Fruit fly (Drosophila melanogaster): ENCODE data around the gene CG10748.
A peak's percentile ranks its signal among the peaks of the same experiment; 100 is the strongest.

CG10748 gene

dm6 chr3L:12972259-12972658 lies at the start of gene CG10748, which contains the start of gene CG10749:
TSS of gene CG10748 (minus strand) at chr3L:12972359.
TSS of gene CG10749 (plus strand) at chr3L:12972474.
- TF ChIP-seq dpn (GFP tag; optimal IDR thresholded peaks at IDR 0.05), result no peak
- TF ChIP-seq HLH54F (GFP tag; optimal IDR thresholded peaks at IDR 0.05), result no peak
- TF ChIP-seq CG10209 (GFP tag; optimal IDR thresholded peaks at IDR 0.05), result no peak
- no peak for TF ChIP-seq Gug (GFP tag; IDR thresholded peaks at IDR 0.05)
- TF ChIP-seq CG4282 (GFP tag; optimal IDR thresholded peaks at IDR 0.05), result no peak
- no peak for TF ChIP-seq Hey (tag; optimal IDR thresholded peaks at IDR 0.05)
- TF ChIP-seq ash1 (GFP tag; optimal IDR thresholded peaks at IDR 0.05), result no peak
- TF ChIP-seq Meics (GFP tag; optimal IDR thresholded peaks at IDR 0.05), result no peak
- no peak for TF ChIP-seq pzg (GFP tag; optimal IDR thresholded peaks at IDR 0.05)
- no peak for TF ChIP-seq CG32772 (GFP tag; IDR thresholded peaks at IDR 0.05)
- no peak for TF ChIP-seq CG17829 (tag; optimal IDR thresholded peaks at IDR 0.05)
- TF ChIP-seq CG2889 (GFP tag; IDR thresholded peaks at IDR 0.05), result no peak
- TF ChIP-seq unc-4 (GFP tag; IDR thresholded peaks at IDR 0.05; ENCODE audit: partially characterized antibody), result no peak
- TF ChIP-seq usp (GFP tag; optimal IDR thresholded peaks at IDR 0.05), result no peak
- no peak for TF ChIP-seq pita (GFP tag; optimal IDR thresholded peaks at IDR 0.05)
- no peak for TF ChIP-seq CG3407 (GFP tag; optimal IDR thresholded peaks at IDR 0.05)
- TF ChIP-seq Blimp-1 (GFP tag; optimal IDR thresholded peaks at IDR 0.05), result no peak
- no peak for TF ChIP-seq CG11504 (tag; optimal IDR thresholded peaks at IDR 0.05)
- no peak for TF ChIP-seq Elba2 (GFP tag; optimal IDR thresholded peaks at IDR 0.05)
- TF ChIP-seq HLH3B (GFP tag; IDR thresholded peaks at IDR 0.05), result no peak

- no peak for TF ChIP-seq cas (GFP tag; IDR thresholded peaks at IDR 0.05)
- TF ChIP-seq CG12299 (tag; optimal IDR thresholded peaks at IDR 0.05), result no peak
- no peak for TF ChIP-seq Deaf1 (tag; optimal IDR thresholded peaks at IDR 0.05)
- TF ChIP-seq HLHmδ (GFP tag; optimal IDR thresholded peaks at IDR 0.05), result no peak
- no peak for TF ChIP-seq CG11560 (tag; IDR thresholded peaks at IDR 0.05)
- TF ChIP-seq CG12659 (GFP tag; optimal IDR thresholded peaks at IDR 0.05), result no peak
- peak; percentile 14 for TF ChIP-seq CG5180 (GFP tag; optimal IDR thresholded peaks at IDR 0.05)
- TF ChIP-seq HLH3B (GFP tag; IDR thresholded peaks at IDR 0.05), result peak; percentile 44; the same call in 1 of the 2 replicates
- no peak for TF ChIP-seq CG12236 (GFP tag; optimal IDR thresholded peaks at IDR 0.05)
- no peak for TF ChIP-seq CG14667 (GFP tag; IDR thresholded peaks at IDR 0.05)
- 0 out of 2 replicates have a peak, but pooled peaks have one; percentile 7 for TF ChIP-seq ranshi (GFP tag; IDR thresholded peaks at IDR 0.05)
- TF ChIP-seq Chrac-16 (GFP tag; optimal IDR thresholded peaks at IDR 0.05), result no peak
- no peak for TF ChIP-seq ab (GFP tag; optimal IDR thresholded peaks at IDR 0.05)
- TF ChIP-seq bbx (GFP tag; IDR thresholded peaks at IDR 0.05; ENCODE audit: partially characterized antibody), result no peak
- TF ChIP-seq tin (GFP tag; optimal IDR thresholded peaks at IDR 0.05), result no peak
- peak; percentile 56; the same call in 1 of the 3 replicates for TF ChIP-seq CG34422 (GFP tag; IDR thresholded peaks at IDR 0.05)
- no peak for TF ChIP-seq ham (GFP tag; IDR thresholded peaks at IDR 0.05)
- TF ChIP-seq CG2889 (GFP tag; IDR thresholded peaks at IDR 0.05), result no peak
- TF ChIP-seq phol (tag; optimal IDR thresholded peaks at IDR 0.05), result peak; percentile 10
- no peak for TF ChIP-seq CG10959 (GFP tag; IDR thresholded peaks at IDR 0.05)
- no peak for TF ChIP-seq hb (GFP tag; IDR thresholded peaks at IDR 0.05; ENCODE audit: partially characterized antibody)
- TF ChIP-seq grau (tag; optimal IDR thresholded peaks at IDR 0.05), result peak; percentile 34
- no peak for TF ChIP-seq zen (tag; optimal IDR thresholded peaks at IDR 0.05)
- peak; percentile 20; the same call in 1 of the 2 replicates for TF ChIP-seq seq (GFP tag; IDR thresholded peaks at IDR 0.05)
- no peak for TF ChIP-seq ro (GFP tag; IDR thresholded peaks at IDR 0.05)
- 0 out of 2 replicates have a peak, but pooled peaks have one; percentile 33 for TF ChIP-seq CG11247 (GFP tag; IDR thresholded peaks at IDR 0.05)
- peak; percentile 71 for TF ChIP-seq sug (tag; optimal IDR thresholded peaks at IDR 0.05)
- TF ChIP-seq CG9609 (GFP tag; optimal IDR thresholded peaks at IDR 0.05), result no peak
- no peak for TF ChIP-seq CG9876 (GFP tag; optimal IDR thresholded peaks at IDR 0.05)
- no peak for TF ChIP-seq Fer2 (tag; optimal IDR thresholded peaks at IDR 0.05)
- no peak for TF ChIP-seq zen2 (GFP tag; IDR thresholded peaks at IDR 0.05; ENCODE audit: partially characterized antibody)
- no peak for TF ChIP-seq CG6854 (GFP tag; optimal IDR thresholded peaks at IDR 0.05)
- TF ChIP-seq CG1792 (GFP tag; optimal IDR thresholded peaks at IDR 0.05), result no peak
These were observed 49.6 kb upstream of the CG10748 start for dm6 chr3L:13021727-13022126.

Data from whole organism, embryonic.